Worm (Caenorhabditis elegans) whole organism, L4 larva: ENCODE results near the gene T16G12.7.

Experiments used
- F44E2.7 ChIP-seq: fragments of 200-800 bp; sonication (Bioruptor generic); IDR thresholded peaks from 2 replicates; pipeline ENCODE4 v2.1.2; 2022; ENCODE audit warnings: missing genetic modification characterization, missing compliant biosample characterization
- R02D3.7 ChIP-seq: fragments of 150-350 bp; sonication (generic microtip); optimal IDR thresholded peaks from 3 replicates; lab custom pipeline; 2014; ENCODE audit warnings: missing biosample characterization, missing genetic modification characterization
- Y5F2A.4 ChIP-seq: fragments of 200-800 bp; sonication (Bioruptor generic); optimal IDR thresholded peaks from 2 replicates; lab custom pipeline; 2018; ENCODE audit warnings: mild to moderate bottlenecking, missing genetic modification characterization, missing compliant biosample characterization
- ZK337.2 ChIP-seq: fragments of 200-800 bp; sonication (Bioruptor generic); IDR thresholded peaks from 2 replicates; pipeline ENCODE4 v1.3.6; 2022; ENCODE audit warnings: missing genetic modification reagents, missing genetic modification characterization, missing compliant biosample characterization
- aha-1 ChIP-seq: fragments of 150-350 bp; peaks from one replicate; lab custom pipeline; 2014; ENCODE audit warnings: missing biosample characterization, missing genetic modification characterization
- aly-2 ChIP-seq: sonication (generic microtip); optimal IDR thresholded peaks from 2 replicates; lab custom pipeline; 2018; ENCODE audit warnings: missing biosample characterization, missing genetic modification characterization
- ama-1 ChIP-seq: fragments of 150-350 bp; optimal IDR thresholded peaks from 2 replicates; lab custom pipeline; 2014; ENCODE audit warnings: inconsistent platforms, mixed read lengths
- ceh-20 ChIP-seq: fragments of 200-800 bp; sonication (Bioruptor generic); IDR thresholded peaks from 2 replicates; pipeline ENCODE4 v1.3.6; 2022; ENCODE audit warnings: missing genetic modification reagents, missing genetic modification characterization, missing compliant biosample characterization
- ceh-44 ChIP-seq: fragments of 200-800 bp; sonication (Bioruptor generic); IDR thresholded peaks from 2 replicates; pipeline ENCODE4 v1.3.6; 2022; ENCODE audit warnings: missing genetic modification reagents, missing genetic modification characterization, missing compliant biosample characterization
- ceh-62 ChIP-seq: sonication (generic microtip); optimal IDR thresholded peaks from 2 replicates; lab custom pipeline; 2017; ENCODE audit warnings: missing biosample characterization, missing genetic modification characterization
- ceh-82 ChIP-seq: sonication (generic microtip); optimal IDR thresholded peaks from 2 replicates; lab custom pipeline; 2017; ENCODE audit warnings: missing biosample characterization, missing genetic modification characterization
- ctbp-1 ChIP-seq: fragments of 200-800 bp; sonication (Bioruptor generic); IDR thresholded peaks from 2 replicates; pipeline ENCODE4 v1.3.6; 2022; ENCODE audit warnings: missing genetic modification reagents, missing genetic modification characterization, missing compliant biosample characterization
- daf-16 ChIP-seq, 3 experiments: sonication (generic microtip); optimal IDR thresholded peaks; 2 replicates each; lab custom pipeline; 2016 to 2017; ENCODE audit warnings: missing genetic modification characterization in 3 of 3, missing genetic modification reagents in 3 of 3, mild to moderate bottlenecking in 2 of 3, missing compliant biosample characterization in 2 of 3, missing biosample characterization in 1 of 3, moderate library complexity in 1 of 3
- daf-8 ChIP-seq: fragments of 200-800 bp; sonication (Bioruptor generic); IDR thresholded peaks from 2 replicates; pipeline ENCODE4 v1.3.6; 2022; ENCODE audit warnings: missing genetic modification characterization, missing compliant biosample characterization
- dmd-6 ChIP-seq: fragments of 200-800 bp; sonication (Bioruptor generic); IDR thresholded peaks from 2 replicates; pipeline ENCODE4 v1.3.6; 2022; ENCODE audit warnings: missing genetic modification reagents, missing genetic modification characterization, missing compliant biosample characterization
- dmd-8 ChIP-seq: fragments of 200-800 bp; sonication (Bioruptor generic); IDR thresholded peaks from 2 replicates; pipeline ENCODE4 v1.3.6; 2022; ENCODE audit warnings: missing genetic modification characterization, missing compliant biosample characterization
- dmd-9 ChIP-seq: fragments of 200-800 bp; sonication (Bioruptor generic); IDR thresholded peaks from 2 replicates; pipeline ENCODE4 v1.3.6; 2022; ENCODE audit warnings: missing genetic modification reagents, missing genetic modification characterization, missing compliant biosample characterization
- dve-1 ChIP-seq: sonication (generic microtip); optimal IDR thresholded peaks from 2 replicates; lab custom pipeline; 2017; ENCODE audit warnings: antibody characterized with exemption, mild to moderate bottlenecking, missing genetic modification characterization, missing compliant biosample characterization; ENCODE audit not compliant: insufficient read depth
- egl-43 ChIP-seq: fragments of 200-800 bp; sonication (Bioruptor generic); IDR thresholded peaks from 2 replicates; pipeline ENCODE4 v1.3.6; 2022; ENCODE audit warnings: missing genetic modification reagents, missing genetic modification characterization, missing compliant biosample characterization
- fkh-10 ChIP-seq: fragments of 150-350 bp; optimal IDR thresholded peaks from 2 replicates; lab custom pipeline; 2014; ENCODE audit warnings: missing biosample characterization, missing genetic modification reagents, missing genetic modification characterization
- hif-1 ChIP-seq, 2 experiments: sonication (generic microtip); optimal IDR thresholded peaks; 2 replicates each; lab custom pipeline; 2016 to 2017; ENCODE audit warnings: missing compliant biosample characterization in 2 of 2, missing genetic modification characterization in 2 of 2, missing genetic modification reagents in 2 of 2, missing genotype in 2 of 2, mild to moderate bottlenecking in 1 of 2
- hlh-11 ChIP-seq: fragments of 200-800 bp; sonication (Bioruptor generic); optimal IDR thresholded peaks from 2 replicates; lab custom pipeline; 2018; ENCODE audit warnings: mild to moderate bottlenecking, missing genetic modification characterization, missing compliant biosample characterization
- lin-38 ChIP-seq: fragments of 200-800 bp; sonication (Bioruptor generic); IDR thresholded peaks from 2 replicates; pipeline ENCODE4 v1.3.6; 2022; ENCODE audit warnings: missing genetic modification reagents, missing genetic modification characterization, missing compliant biosample characterization
- madf-5 ChIP-seq, 2 experiments: fragments of 200-800 bp; sonication (Bioruptor generic); IDR thresholded peaks; 2 replicates each; pipeline ENCODE4 v1.3.6; 2022; ENCODE audit warnings: missing compliant biosample characterization in 2 of 2, missing genetic modification characterization in 2 of 2
- mdl-1 ChIP-seq, 2 experiments: fragments of 150-350 bp in 1 of 2; sonication (generic microtip) in 1 of 2; optimal IDR thresholded peaks; 2 replicates each; lab custom pipeline; 2014 to 2017; ENCODE audit warnings: missing biosample characterization in 2 of 2, missing genetic modification characterization in 2 of 2
- mep-1 ChIP-seq: fragments of 150-350 bp; sonication (generic microtip); optimal IDR thresholded peaks from 3 replicates; lab custom pipeline; 2014; ENCODE audit warnings: missing biosample characterization, missing genetic modification characterization
- mxl-2 ChIP-seq: fragments of 200-800 bp; sonication (Bioruptor generic); conservative IDR thresholded peaks from 2 replicates; pipeline ENCODE4 v1.3.6; 2022; ENCODE audit warnings: missing genetic modification reagents, missing genetic modification characterization, missing compliant biosample characterization
- nhr-10 ChIP-seq: fragments of 150-350 bp; optimal IDR thresholded peaks from 2 replicates; lab custom pipeline; 2014; ENCODE audit warnings: missing biosample characterization, missing genetic modification characterization
- nhr-102 ChIP-seq: sonication (generic microtip); optimal IDR thresholded peaks from 2 replicates; lab custom pipeline; 2016; ENCODE audit warnings: mild to moderate bottlenecking, missing genetic modification characterization, moderate library complexity, missing compliant biosample characterization
- nhr-111 ChIP-seq: fragments of 200-800 bp; sonication (Bioruptor generic); optimal IDR thresholded peaks from 2 replicates; lab custom pipeline; 2018; ENCODE audit warnings: mild to moderate bottlenecking, missing genetic modification characterization, missing compliant biosample characterization
- nhr-25 ChIP-seq: sonication (generic microtip); optimal IDR thresholded peaks from 2 replicates; lab custom pipeline; 2017; ENCODE audit warnings: missing genetic modification characterization, mild to moderate bottlenecking, missing compliant biosample characterization, antibody characterized with exemption, moderate library complexity, borderline replicate concordance; ENCODE audit not compliant: insufficient read depth
- nhr-77 ChIP-seq: fragments of 150-350 bp; optimal IDR thresholded peaks from 2 replicates; lab custom pipeline; 2014; ENCODE audit warnings: missing biosample characterization, missing genetic modification characterization
- saeg-2 ChIP-seq: fragments of 200-800 bp; sonication (Bioruptor generic); IDR thresholded peaks from 2 replicates; pipeline ENCODE4 v1.3.6; 2022; ENCODE audit warnings: missing genetic modification reagents, missing genetic modification characterization, missing compliant biosample characterization
- sdz-12 ChIP-seq: fragments of 200-800 bp; sonication (Bioruptor generic); optimal IDR thresholded peaks from 2 replicates; lab custom pipeline; 2018; ENCODE audit warnings: mild to moderate bottlenecking, missing genetic modification characterization, missing compliant biosample characterization
- snpc-1.2 ChIP-seq: fragments of 200-800 bp; sonication (Bioruptor generic); IDR thresholded peaks from 2 replicates; pipeline ENCODE4 v1.3.6; 2022; ENCODE audit warnings: missing genetic modification reagents, missing genetic modification characterization, missing compliant biosample characterization
- tra-1 ChIP-seq: fragments of 200-800 bp; sonication (Bioruptor generic); IDR thresholded peaks from 2 replicates; pipeline ENCODE4 v1.3.6; 2022; ENCODE audit warnings: missing genetic modification reagents, missing genetic modification characterization, missing compliant biosample characterization
- unc-130 ChIP-seq: sonication (generic microtip); optimal IDR thresholded peaks from 2 replicates; lab custom pipeline; 2016; ENCODE audit warnings: missing genetic modification reagents, missing genetic modification characterization, missing compliant biosample characterization
- unc-39 ChIP-seq: sonication (generic microtip); optimal IDR thresholded peaks from 2 replicates; lab custom pipeline; 2017; ENCODE audit warnings: missing biosample characterization, missing genetic modification characterization
- unc-62 ChIP-seq, 3 experiments: fragments of 150-350 bp in 1 of 3; sonication (generic microtip); optimal IDR thresholded peaks in 2 of 3; peaks in 1 of 3; 1 replicate in 1 of 3; 2 replicates in 2 of 3; lab custom pipeline; 2014 to 2017; ENCODE audit warnings: missing biosample characterization in 3 of 3, missing genetic modification characterization in 3 of 3, missing genetic modification reagents in 3 of 3, missing genotype in 1 of 3
- vab-7 ChIP-seq: fragments of 200-800 bp; sonication (Bioruptor generic); IDR thresholded peaks from 2 replicates; pipeline ENCODE4 v1.3.6; 2022; ENCODE audit warnings: missing genetic modification reagents, missing genetic modification characterization, missing compliant biosample characterization
- zfp-2 ChIP-seq: sonication (generic microtip); optimal IDR thresholded peaks from 2 replicates; lab custom pipeline; 2016; ENCODE audit warnings: mild to moderate bottlenecking, missing genetic modification characterization, missing compliant biosample characterization
- zfp-3 ChIP-seq: fragments of 200-800 bp; sonication (Bioruptor generic); conservative IDR thresholded peaks from 2 replicates; pipeline ENCODE4 v1.3.6; 2022; ENCODE audit warnings: missing genetic modification reagents, missing genetic modification characterization, missing compliant biosample characterization
- ztf-11 ChIP-seq: fragments of 150-350 bp; optimal IDR thresholded peaks from 2 replicates; lab custom pipeline; 2014; ENCODE audit warnings: missing biosample characterization, missing genetic modification characterization
- ztf-7 ChIP-seq: fragments of 150-350 bp; optimal IDR thresholded peaks from 2 replicates; lab custom pipeline; 2014; ENCODE audit warnings: missing biosample characterization, missing genetic modification characterization

Gene T16G12.7

DNA sequence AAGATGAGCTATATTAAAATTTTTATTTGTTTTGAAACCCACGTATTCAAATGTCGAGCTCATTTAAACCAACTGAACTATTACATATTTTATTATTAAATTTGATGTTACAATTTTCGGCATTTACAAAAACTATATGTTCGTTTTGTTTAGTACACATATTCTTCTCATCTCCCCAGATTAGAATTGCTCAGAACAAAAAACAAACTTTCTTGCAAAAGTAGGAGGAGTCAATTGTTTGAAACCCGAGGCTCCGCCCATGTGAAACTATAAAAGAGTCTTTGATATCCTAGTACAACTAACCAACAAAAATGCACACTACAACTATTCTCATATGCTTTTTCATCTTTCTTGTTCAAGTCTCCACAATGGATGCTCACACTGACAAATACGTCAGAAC is 13.9 kb downstream of the T16G12.7 start, which contains the start of gene ins-22:
Gene ins-22, plus strand, starts transcription at position 301 of the 400 bp plus-strand sequence.
- no peak for TF ChIP-seq egl-43 (GFP tag; lab: Robert Waterston, UW)
- no peak for TF ChIP-seq ztf-7 (tag; lab: Kevin White, UChicago)
- TF ChIP-seq dmd-9 (GFP tag; lab: Robert Waterston, UW): no peak
- no peak for TF ChIP-seq ceh-44 (GFP tag; lab: Robert Waterston, UW)
- TF ChIP-seq ama-1 (lab: Kevin White, UChicago): no peak
- TF ChIP-seq dve-1 (tag; lab: Kevin White, UChicago): no peak
- no peak for TF ChIP-seq daf-16 (GFP tag; optimal IDR thresholded peaks at IDR 0.05; lab: Kevin White, UChicago)
- no peak for TF ChIP-seq daf-16 (tag; optimal IDR thresholded peaks at IDR 0.05; lab: Kevin White, UChicago)
- TF ChIP-seq nhr-77 (tag; lab: Kevin White, UChicago): no peak
- TF ChIP-seq nhr-10 (tag; lab: Kevin White, UChicago): no peak
- TF ChIP-seq aly-2 (tag; lab: Kevin White, UChicago): no peak
- no peak for TF ChIP-seq dmd-8 (GFP tag; lab: Robert Waterston, UW)
- TF ChIP-seq saeg-2 (GFP tag; lab: Robert Waterston, UW): no peak
- TF ChIP-seq ztf-11: no peak
- no peak for TF ChIP-seq lin-38
- TF ChIP-seq ceh-82: no peak
- TF ChIP-seq mxl-2 (GFP tag; lab: Robert Waterston, UW): no peak
- TF ChIP-seq madf-5 (GFP tag; IDR thresholded peaks at IDR 0.05; lab: Robert Waterston, UW): no peak
- no peak for TF ChIP-seq dmd-6
- no peak for TF ChIP-seq ctbp-1

DNA sequence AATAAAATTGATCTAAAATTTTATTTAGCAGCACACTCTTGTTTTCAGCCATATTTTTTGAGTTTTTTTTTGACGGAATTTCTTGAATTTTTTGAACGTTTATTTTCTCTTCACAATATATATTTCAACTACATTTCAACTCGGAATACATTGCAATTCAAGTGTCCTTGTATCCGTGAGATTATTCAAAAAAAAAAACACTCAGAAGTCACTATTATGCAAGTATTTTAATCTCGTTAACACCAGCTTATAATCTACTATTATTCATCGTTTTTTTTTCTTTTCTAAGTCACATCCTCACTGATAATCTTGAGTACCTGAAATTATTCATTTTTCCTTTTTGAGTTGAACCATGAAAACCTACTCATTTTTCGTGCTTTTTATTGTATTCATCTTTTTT is 16.5 kb downstream of the T16G12.7 start, which contains the start of gene ins-21:
Gene ins-21, plus strand, starts transcription at position 301 of the 400 bp plus-strand sequence.
- no peak for TF ChIP-seq F44E2.7 (GFP tag; lab: Robert Waterston, UW)
- no peak for TF ChIP-seq aha-1 (tag; lab: Kevin White, UChicago)
- TF ChIP-seq mdl-1 (tag; optimal IDR thresholded peaks at IDR 0.05; lab: Kevin White, UChicago): no peak
- TF ChIP-seq sdz-12: no peak
- no peak for TF ChIP-seq nhr-102 (tag; lab: Kevin White, UChicago)
- TF ChIP-seq R02D3.7 (tag; lab: Kevin White, UChicago): no peak
- no peak for TF ChIP-seq nhr-25 (tag; lab: Kevin White, UChicago)
- no peak for TF ChIP-seq dmd-9 (GFP tag; lab: Robert Waterston, UW)
- TF ChIP-seq nhr-111 (GFP tag; lab: Kevin White, UChicago): no peak
- no peak for TF ChIP-seq hif-1 (tag; optimal IDR thresholded peaks at IDR 0.05; lab: Kevin White, UChicago)
- TF ChIP-seq zfp-2 (tag; lab: Kevin White, UChicago): no peak
- TF ChIP-seq tra-1 (GFP tag; lab: Robert Waterston, UW): no peak
- TF ChIP-seq fkh-10: no peak
- no peak for TF ChIP-seq ZK337.2
- TF ChIP-seq daf-8: no peak
- no peak for TF ChIP-seq hlh-11 (tag; lab: Kevin White, UChicago)

DNA sequence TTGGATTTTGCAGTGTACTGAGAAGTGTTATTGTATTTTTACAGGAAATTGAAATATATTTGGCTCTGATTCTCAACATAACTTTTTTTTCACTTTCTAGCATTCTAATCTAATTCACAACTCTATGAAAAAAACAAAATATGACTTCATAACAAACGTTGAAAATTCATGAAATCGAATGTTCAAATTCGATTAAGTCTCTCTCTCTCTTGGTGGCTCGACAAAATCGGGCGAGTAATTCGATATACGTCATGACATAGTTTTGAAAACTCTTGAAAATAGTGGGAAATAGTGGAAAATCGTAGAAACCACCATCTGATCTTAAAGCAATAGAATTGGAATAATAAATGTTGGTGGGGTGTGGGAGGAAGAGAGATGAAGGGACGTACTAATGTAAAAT is 21.9 kb downstream of the T16G12.7 start:
- no peak for TF ChIP-seq ceh-44 (GFP tag; lab: Robert Waterston, UW)
- TF ChIP-seq vab-7 (GFP tag; lab: Robert Waterston, UW): no peak
- no peak for TF ChIP-seq unc-39 (tag; lab: Kevin White, UChicago)
- no peak for TF ChIP-seq ceh-62 (tag; lab: Kevin White, UChicago)
- no peak for TF ChIP-seq unc-62 (GFP tag; optimal IDR thresholded peaks at IDR 0.05 in 1 of 2; lab: Kevin White, UChicago)
- no peak for TF ChIP-seq unc-62 (tag; optimal IDR thresholded peaks at IDR 0.05; lab: Kevin White, UChicago)
- no peak for TF ChIP-seq Y5F2A.4 (GFP tag; lab: Kevin White, UChicago)
- no peak for TF ChIP-seq mep-1
- TF ChIP-seq ceh-20: no peak
- TF ChIP-seq ztf-11: no peak
- TF ChIP-seq zfp-3: no peak
- no peak for TF ChIP-seq snpc-1.2
- no peak for TF ChIP-seq unc-130 (GFP tag; lab: Kevin White, UChicago)
